Fruit fly (Drosophila melanogaster) Kc167 (cell line): ENCODE results near the gene CG31140.

Source experiments
- h ChIP-seq: fragments of >200 bp; optimal IDR thresholded peaks from 3 replicates; lab custom pipeline; 2018; ENCODE audit warnings: missing external identifiers
- insv ChIP-seq: fragments of >200 bp; optimal IDR thresholded peaks from 3 replicates; lab custom pipeline; 2018; ENCODE audit warnings: missing external identifiers
- ttk ChIP-seq: sonication (Bioruptor generic); optimal IDR thresholded peaks from 2 replicates; lab custom pipeline; 2017; ENCODE audit warnings: missing external identifiers

DNA sequence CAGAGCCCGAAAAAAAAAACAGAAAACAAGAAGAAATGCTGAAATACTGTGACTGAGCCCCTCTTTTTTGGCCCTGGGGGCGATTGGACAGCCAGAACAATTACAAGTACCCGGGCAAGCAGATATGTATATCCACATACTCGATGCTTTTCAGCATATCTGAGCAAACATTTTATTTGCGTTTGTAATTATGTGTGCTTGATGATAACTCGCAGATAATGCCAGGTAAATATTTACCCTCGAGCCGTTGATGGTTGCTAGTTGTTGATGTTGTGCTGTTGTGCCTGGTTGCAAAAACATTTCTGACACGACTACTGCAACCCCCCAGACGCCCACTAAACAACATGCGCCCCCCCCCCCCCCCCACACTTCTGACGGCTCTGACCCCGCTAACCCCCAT, 43.6 kb upstream of the CG31140 start:
- TF ChIP-seq h (lab: Kevin White, UChicago): no peak
- TF ChIP-seq insv (lab: Kevin White, UChicago): no peak
- TF ChIP-seq ttk: no peak
